Worm (Caenorhabditis elegans) whole organism, L3 larva: Measurements from ENCODE around the gene srx-93.

ENCODE experiments used
- elt-3 ChIP-seq, 3 experiments: fragments of 150-350 bp in 1 of 3; sonication (generic microtip) in 2 of 3; optimal IDR thresholded peaks; 2 replicates in 2 of 3; 4 replicates in 1 of 3; lab custom pipeline; 2014 to 2017; ENCODE audit warnings: missing biosample characterization in 3 of 3, missing genetic modification characterization in 3 of 3
- mdl-1 ChIP-seq: fragments of 150-350 bp; optimal IDR thresholded peaks from 2 replicates; lab custom pipeline; 2014; ENCODE audit warnings: missing biosample characterization, missing genetic modification characterization
- unc-62 ChIP-seq: fragments of 150-350 bp; sonication (generic microtip); optimal IDR thresholded peaks from 4 replicates; lab custom pipeline; 2014; ENCODE audit warnings: missing biosample characterization, missing genetic modification reagents, missing genetic modification characterization

ce11 chrV:3632249-3633030 is 11.9 kb upstream of the srx-93 start:
- TF ChIP-seq elt-3 (tag; optimal IDR thresholded peaks at IDR 0.05; lab: Kevin White, UChicago) = no peak
- TF ChIP-seq unc-62 (GFP tag; lab: Kevin White, UChicago) = no peak
- no peak for TF ChIP-seq mdl-1 (tag; lab: Kevin White, UChicago)
